Fruit fly (Drosophila melanogaster): Measurements from ENCODE around the gene Rab9Fb.

Gene Rab9Fb

dm6 chrX:10933776-10934175 lies 18.5 kb downstream of the Rab9Fb start (continued):
- TF ChIP-seq Sox14 (GFP tag; optimal IDR thresholded peaks at IDR 0.05) (peak; percentile 24), CG6854 (GFP tag; optimal IDR thresholded peaks at IDR 0.05) (no peak), Ets96B (tag; optimal IDR thresholded peaks at IDR 0.05) (no peak), ss (GFP tag; optimal IDR thresholded peaks at IDR 0.05) (no peak), CG9139 (GFP tag; optimal IDR thresholded peaks at IDR 0.05) (no peak), Lpt (GFP tag; optimal IDR thresholded peaks at IDR 0.05) (no peak), net (GFP tag; optimal IDR thresholded peaks at IDR 0.05) (peak; percentile 27), eg (GFP tag; IDR thresholded peaks at IDR 0.05) (peak; percentile 64), esn (GFP tag; optimal IDR thresholded peaks at IDR 0.05) (peak; percentile 39), CG10631 (GFP tag; optimal IDR thresholded peaks at IDR 0.05) (peak; percentile 30), svp (GFP tag) (peak; percentile 12), Smox (GFP tag; optimal IDR thresholded peaks at IDR 0.05) (peak; percentile 22), CG6276 (GFP tag; optimal IDR thresholded peaks at IDR 0.05) (peak; percentile 38), cyc (GFP tag; optimal IDR thresholded peaks at IDR 0.05) (peak; percentile 20), CG4318 (GFP tag; optimal IDR thresholded peaks at IDR 0.05) (peak; percentile 28), topi (GFP tag; optimal IDR thresholded peaks at IDR 0.05) (peak; percentile 40), Hr38 (GFP tag; optimal IDR thresholded peaks at IDR 0.05) (no peak), CG6163 (GFP tag; IDR thresholded peaks at IDR 0.05) (peak; percentile 72), CG3919 (GFP tag; optimal IDR thresholded peaks at IDR 0.05) (peak; percentile 53), salr (GFP tag; optimal IDR thresholded peaks at IDR 0.05) (no peak), CG1621 (tag; optimal IDR thresholded peaks at IDR 0.05) (no peak), CG32006 (GFP tag; optimal IDR thresholded peaks at IDR 0.05) (peak; percentile 69), fkh (GFP tag; optimal IDR thresholded peaks at IDR 0.05) (no peak)

dm6 chrX:10932300-10932699 lies 20.0 kb downstream of the Rab9Fb start:
- no peak for TF ChIP-seq dac (GFP tag; optimal IDR thresholded peaks at IDR 0.05)
- no peak for TF ChIP-seq CG3032 (tag; optimal IDR thresholded peaks at IDR 0.05)
- no peak for TF ChIP-seq Gug (GFP tag; IDR thresholded peaks at IDR 0.05)
- peak; percentile 31 for TF ChIP-seq CG1621 (tag; optimal IDR thresholded peaks at IDR 0.05)
- no peak for TF ChIP-seq fd59A (GFP tag; optimal IDR thresholded peaks at IDR 0.05)
- no peak for TF ChIP-seq CG11762 (GFP tag; optimal IDR thresholded peaks at IDR 0.05; ENCODE audit: insufficient read depth)
- TF ChIP-seq CG6854 (GFP tag; optimal IDR thresholded peaks at IDR 0.05), result peak; percentile 83
- TF ChIP-seq cyc (GFP tag; optimal IDR thresholded peaks at IDR 0.05), result no peak
- no peak; the same call in 1 of the 2 replicates for TF ChIP-seq CG15336 (GFP tag; IDR thresholded peaks at IDR 0.05)
- peak; percentile 58; the same call in 2 of the 3 replicates for TF ChIP-seq CG6163 (GFP tag; IDR thresholded peaks at IDR 0.05)
- peak; percentile 41 for TF ChIP-seq CG16779 (tag; optimal IDR thresholded peaks at IDR 0.05)
- no peak for TF ChIP-seq pdm3 (GFP tag; optimal IDR thresholded peaks at IDR 0.05)
- no peak for TF ChIP-seq Eip75B (GFP tag; optimal IDR thresholded peaks at IDR 0.05)
- peak; percentile 49 to 91 for TF ChIP-seq ss (GFP tag; optimal IDR thresholded peaks at IDR 0.05)
- no peak for TF ChIP-seq Ets96B (tag; optimal IDR thresholded peaks at IDR 0.05)
- peak; percentile 6 for TF ChIP-seq spab (GFP tag; optimal IDR thresholded peaks at IDR 0.05)
- TF ChIP-seq Sox102F (GFP tag; optimal IDR thresholded peaks at IDR 0.05), result peak; percentile 0
- no peak for TF ChIP-seq CG7368 (GFP tag; optimal IDR thresholded peaks at IDR 0.05)
- TF ChIP-seq Lpt (GFP tag; optimal IDR thresholded peaks at IDR 0.05), result peak; percentile 2
- TF ChIP-seq CG8119 (GFP tag; IDR thresholded peaks at IDR 0.05), result peak; percentile 59
- TF ChIP-seq CG34406 (GFP tag; optimal IDR thresholded peaks at IDR 0.05), result no peak
- no peak for TF ChIP-seq salr (GFP tag; optimal IDR thresholded peaks at IDR 0.05)
- TF ChIP-seq dsx (GFP tag; optimal IDR thresholded peaks at IDR 0.05; ENCODE audit: poor library complexity, severe bottlenecking), result peak; percentile 2
- peak; percentile 8 for TF ChIP-seq achi (GFP tag; optimal IDR thresholded peaks at IDR 0.05)
- no peak for TF ChIP-seq Hr4 (GFP tag; optimal IDR thresholded peaks at IDR 0.05)
- TF ChIP-seq Sox14 (GFP tag; optimal IDR thresholded peaks at IDR 0.05), result no peak
- TF ChIP-seq CG6276 (GFP tag; optimal IDR thresholded peaks at IDR 0.05), result peak; percentile 26
- TF ChIP-seq eg (GFP tag; IDR thresholded peaks at IDR 0.05), result peak; percentile 63; the same call in 2 of the 3 replicates
- peak; percentile 62 for TF ChIP-seq svp (GFP tag)
- TF ChIP-seq CG9139 (GFP tag; optimal IDR thresholded peaks at IDR 0.05), result peak; percentile 62
- TF ChIP-seq CG6808 (GFP tag; optimal IDR thresholded peaks at IDR 0.05), result peak; percentile 62
- peak; percentile 32 for TF ChIP-seq Blimp-1 (GFP tag; optimal IDR thresholded peaks at IDR 0.05)
- no peak for TF ChIP-seq CG31627 (GFP tag; optimal IDR thresholded peaks at IDR 0.05)
- TF ChIP-seq Eip93F (GFP tag; optimal IDR thresholded peaks at IDR 0.05), result no peak
- peak; percentile 0 for TF ChIP-seq Met (GFP tag; optimal IDR thresholded peaks at IDR 0.05)
- no peak for TF ChIP-seq net (GFP tag; optimal IDR thresholded peaks at IDR 0.05)
- TF ChIP-seq CG3919 (GFP tag; optimal IDR thresholded peaks at IDR 0.05), result no peak
